Fruit fly (Drosophila melanogaster): ENCODE measurements around the gene Acsx2.

The Acsx2 gene

dm6 chr3R:19789942-19790774 is 11.6 kb downstream of the Acsx2 start:
- TF ChIP-seq CG4496 (GFP tag; IDR thresholded peaks at IDR 0.05) (no peak), rn (GFP tag; IDR thresholded peaks at IDR 0.05) (no peak), gl (tag; optimal IDR thresholded peaks at IDR 0.05) (no peak), CG8159 (tag; optimal IDR thresholded peaks at IDR 0.05) (no peak), CG15710 (tag; optimal IDR thresholded peaks at IDR 0.05) (no peak), EcR (GFP tag; optimal IDR thresholded peaks at IDR 0.05) (no peak), Snoo (tag; optimal IDR thresholded peaks at IDR 0.05) (no peak), Ets98B (GFP tag; IDR thresholded peaks at IDR 0.05) (no peak), CG34367 (tag; optimal IDR thresholded peaks at IDR 0.05) (no peak), CG12605 (GFP tag; IDR thresholded peaks at IDR 0.05) (no peak), Pif1B (GFP tag; optimal IDR thresholded peaks at IDR 0.05) (no peak), fd96Ca (GFP tag; IDR thresholded peaks at IDR 0.05) (no peak)

dm6 chr3R:19790805-19791572 is 12.4 kb downstream of the Acsx2 start:
- no peak for TF ChIP-seq CG8159 (tag; optimal IDR thresholded peaks at IDR 0.05)
- peak; percentile 20; the same call in 1 of the 2 replicates for TF ChIP-seq Ets98B (GFP tag; IDR thresholded peaks at IDR 0.05)

dm6 chr3R:19792697-19793096 is 14.1 kb downstream of the Acsx2 start:
- TF ChIP-seq CG34367 (tag; optimal IDR thresholded peaks at IDR 0.05): no peak
- no peak for TF ChIP-seq CG8159 (tag; optimal IDR thresholded peaks at IDR 0.05)
- no peak for TF ChIP-seq CG17806 (tag; optimal IDR thresholded peaks at IDR 0.05)
- TF ChIP-seq CG15710 (tag; optimal IDR thresholded peaks at IDR 0.05): no peak
- TF ChIP-seq Pif1A (GFP tag; optimal IDR thresholded peaks at IDR 0.05): no peak
- TF ChIP-seq fd96Ca (GFP tag; IDR thresholded peaks at IDR 0.05): no peak
- no peak for TF ChIP-seq CG4496 (GFP tag; IDR thresholded peaks at IDR 0.05)
- no peak for TF ChIP-seq Snoo (tag; optimal IDR thresholded peaks at IDR 0.05)
- TF ChIP-seq CG14655 (GFP tag; optimal IDR thresholded peaks at IDR 0.05): no peak
- no peak for TF ChIP-seq CG32121 (GFP tag; IDR thresholded peaks at IDR 0.05)
- TF ChIP-seq EcR (GFP tag; optimal IDR thresholded peaks at IDR 0.05): no peak
- TF ChIP-seq D1 (tag; optimal IDR thresholded peaks at IDR 0.05): no peak
- no peak for TF ChIP-seq Pif1B (GFP tag; optimal IDR thresholded peaks at IDR 0.05)
- TF ChIP-seq rn (GFP tag; IDR thresholded peaks at IDR 0.05): no peak
- TF ChIP-seq CG10348 (GFP tag; IDR thresholded peaks at IDR 0.05): no peak
- TF ChIP-seq Ets98B (GFP tag; IDR thresholded peaks at IDR 0.05): no peak
- no peak for TF ChIP-seq CG13204 (GFP tag; optimal IDR thresholded peaks at IDR 0.05)

DNA sequence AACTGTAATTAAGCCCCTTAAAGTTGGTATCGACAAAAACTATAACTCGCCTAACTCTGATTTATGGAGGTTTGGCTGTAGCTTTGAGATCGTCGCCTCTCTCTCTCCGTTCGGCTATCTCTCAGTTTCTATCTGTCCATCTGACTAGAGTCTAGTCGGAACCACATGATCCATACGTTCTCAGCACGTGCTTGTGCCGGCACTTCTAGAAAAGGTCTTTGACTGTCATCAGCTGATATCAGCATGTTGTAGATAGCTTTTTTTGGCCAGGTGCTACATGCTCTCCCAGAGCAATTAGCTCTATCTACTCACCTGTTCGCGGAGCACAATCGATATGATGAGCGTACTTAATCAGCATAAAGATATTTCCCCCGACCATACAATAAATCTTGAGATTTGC is 15.1 kb downstream of the Acsx2 start:
- TF ChIP-seq Ets98B (GFP tag; IDR thresholded peaks at IDR 0.05) (no peak), CG15710 (tag; optimal IDR thresholded peaks at IDR 0.05) (no peak), Pif1A (GFP tag; optimal IDR thresholded peaks at IDR 0.05) (no peak), CG13204 (GFP tag; optimal IDR thresholded peaks at IDR 0.05) (no peak), CG14655 (GFP tag; optimal IDR thresholded peaks at IDR 0.05) (no peak), gl (tag; optimal IDR thresholded peaks at IDR 0.05) (no peak)

dm6 chr3R:19795332-19795731 is 16.8 kb downstream of the Acsx2 start:
- TF ChIP-seq CG14655 (GFP tag; optimal IDR thresholded peaks at IDR 0.05) (no peak), CG34367 (tag; optimal IDR thresholded peaks at IDR 0.05) (no peak), CG4496 (GFP tag; IDR thresholded peaks at IDR 0.05) (no peak), Pif1B (GFP tag; optimal IDR thresholded peaks at IDR 0.05) (no peak), CG9948 (tag; optimal IDR thresholded peaks at IDR 0.05) (no peak), fd96Ca (GFP tag; IDR thresholded peaks at IDR 0.05) (no peak), gl (tag; optimal IDR thresholded peaks at IDR 0.05) (no peak), CG15710 (tag; optimal IDR thresholded peaks at IDR 0.05) (no peak), EcR (GFP tag; optimal IDR thresholded peaks at IDR 0.05) (no peak), Snoo (tag; optimal IDR thresholded peaks at IDR 0.05) (no peak), CG12605 (GFP tag; IDR thresholded peaks at IDR 0.05) (no peak), CG8159 (tag; optimal IDR thresholded peaks at IDR 0.05) (no peak), CG17806 (tag; optimal IDR thresholded peaks at IDR 0.05) (no peak), rn (GFP tag; IDR thresholded peaks at IDR 0.05) (no peak)

- TF ChIP-seq CG13204 (GFP tag; optimal IDR thresholded peaks at IDR 0.05): no peak
- no peak for TF ChIP-seq CG10348 (GFP tag; IDR thresholded peaks at IDR 0.05)
- TF ChIP-seq CG15710 (tag; optimal IDR thresholded peaks at IDR 0.05): no peak
- TF ChIP-seq rn (GFP tag; IDR thresholded peaks at IDR 0.05): no peak
- no peak for TF ChIP-seq gl (tag; optimal IDR thresholded peaks at IDR 0.05)
- TF ChIP-seq CG9948 (tag; optimal IDR thresholded peaks at IDR 0.05): no peak
- TF ChIP-seq Snoo (tag; optimal IDR thresholded peaks at IDR 0.05): no peak
- TF ChIP-seq CG8159 (tag; optimal IDR thresholded peaks at IDR 0.05): no peak
- no peak for TF ChIP-seq Ets98B (GFP tag; IDR thresholded peaks at IDR 0.05)
- no peak for TF ChIP-seq CG4496 (GFP tag; IDR thresholded peaks at IDR 0.05)
- TF ChIP-seq Pif1B (GFP tag; optimal IDR thresholded peaks at IDR 0.05): no peak
- no peak for TF ChIP-seq CG32121 (GFP tag; IDR thresholded peaks at IDR 0.05)
- TF ChIP-seq fd96Ca (GFP tag; IDR thresholded peaks at IDR 0.05): no peak
- no peak for TF ChIP-seq CG17806 (tag; optimal IDR thresholded peaks at IDR 0.05)
- TF ChIP-seq Pif1A (GFP tag; optimal IDR thresholded peaks at IDR 0.05): no peak
- TF ChIP-seq CG34367 (tag; optimal IDR thresholded peaks at IDR 0.05): no peak
- no peak for TF ChIP-seq EcR (GFP tag; optimal IDR thresholded peaks at IDR 0.05)
- TF ChIP-seq CG8301 (tag; optimal IDR thresholded peaks at IDR 0.05): no peak
- no peak for TF ChIP-seq D1 (tag; optimal IDR thresholded peaks at IDR 0.05)
Measured at dm6 chr3R:19796835-19797234, 18.3 kb downstream of the Acsx2 start.
